Worm (Caenorhabditis elegans): ENCODE results near the gene K09E2.1.
A peak's percentile ranks its signal among the peaks of the same experiment; 100 is the strongest.

The K09E2.1 gene

ce11 chrX:8650535-8650934, 31.2 kb upstream of the K09E2.1 start (continued):
- TF ChIP-seq F26F4.8 (GFP tag; conservative IDR thresholded peaks at IDR 0.05) (peak; percentile 67; the same call in 1 of the 2 replicates), sdz-12 (GFP tag; optimal IDR thresholded peaks at IDR 0.05) (no peak), egl-43 (GFP tag; IDR thresholded peaks at IDR 0.05) (peak; percentile 89), dmd-8 (GFP tag; IDR thresholded peaks at IDR 0.05) (peak; percentile 51; the same call in 1 of the 2 replicates), zfp-3 (GFP tag; conservative IDR thresholded peaks at IDR 0.05) (0 out of 2 replicates have a peak, but pooled peaks have one; percentile 13), hlh-30 (tag; optimal IDR thresholded peaks at IDR 0.05; ENCODE audit: insufficient read depth) (peak; percentile 62), F49E8.2 (tag; optimal IDR thresholded peaks at IDR 0.05; ENCODE audit: borderline replicate concordance) (peak; percentile 37), nhr-77 (tag; optimal IDR thresholded peaks at IDR 0.05) (no peak), Y105C5A.15 (GFP tag; IDR thresholded peaks at IDR 0.05) (peak; percentile 54; the same call in 1 of the 2 replicates), nhr-48 (tag; optimal IDR thresholded peaks at IDR 0.05) (peak; percentile 14), attf-4 (tag; optimal IDR thresholded peaks at IDR 0.05) (no peak), lir-3 (tag; optimal IDR thresholded peaks at IDR 0.05) (peak; percentile 66), aha-1 (tag) (peak; percentile 58), pha-4 (GFP tag; IDR thresholded peaks at IDR 0.05) (peak; percentile 87), pha-4 (tag; optimal IDR thresholded peaks at IDR 0.05) (no peak), ctbp-1 (GFP tag; IDR thresholded peaks at IDR 0.05) (0 out of 2 replicates have a peak, but pooled peaks have one; percentile 51), T26A8.4 (GFP tag; IDR thresholded peaks at IDR 0.05) (peak; percentile 65), saeg-2 (GFP tag; IDR thresholded peaks at IDR 0.05) (0 out of 2 replicates have a peak, but pooled peaks have one; percentile 36), ceh-44 (GFP tag; IDR thresholded peaks at IDR 0.05) (peak; percentile 82), vab-7 (GFP tag; IDR thresholded peaks at IDR 0.05) (peak; percentile 76)

ce11 chrX:8656019-8656418, 25.7 kb upstream of the K09E2.1 start:
- TF ChIP-seq lin-39 (tag; optimal IDR thresholded peaks at IDR 0.05) (no peak), aha-1 (tag) (peak; percentile 71)

ce11 chrX:8659521-8659920, 22.2 kb upstream of the K09E2.1 start:
- TF ChIP-seq rbr-2 (tag; optimal IDR thresholded peaks at IDR 0.05) (no peak), hlh-11 (tag; optimal IDR thresholded peaks at IDR 0.05) (no peak), jun-1 (tag; optimal IDR thresholded peaks at IDR 0.05) (no peak), ces-1 (GFP tag; optimal IDR thresholded peaks at IDR 0.05) (peak; percentile 4), daf-19 (GFP tag; conservative IDR thresholded peaks at IDR 0.05) (no peak)

ce11 chrX:8660319-8660718, 21.4 kb upstream of the K09E2.1 start, which contains the start of gene rig-1:
Gene rig-1, plus strand, starts transcription at chrX:8660619.
- TF ChIP-seq lin-38 (GFP tag; IDR thresholded peaks at IDR 0.05) (no peak), lin-15B (tag; optimal IDR thresholded peaks at IDR 0.05) (no peak), fos-1 (tag; optimal IDR thresholded peaks at IDR 0.05) (no peak), fkh-10 (GFP tag; optimal IDR thresholded peaks at IDR 0.05) (no peak), nhr-10 (tag; optimal IDR thresholded peaks at IDR 0.05) (no peak), snpc-1.2 (GFP tag; IDR thresholded peaks at IDR 0.05) (no peak), D1046.2 (GFP tag; IDR thresholded peaks at IDR 0.05) (no peak), sdz-12 (GFP tag; optimal IDR thresholded peaks at IDR 0.05) (no peak), nhr-25 (tag; optimal IDR thresholded peaks at IDR 0.05; ENCODE audit: borderline replicate concordance, insufficient read depth) (no peak), pha-4 (GFP tag; IDR thresholded peaks at IDR 0.05) (no peak), pha-4 (tag; optimal IDR thresholded peaks at IDR 0.05) (no peak), hlh-30 (tag; optimal IDR thresholded peaks at IDR 0.05; ENCODE audit: insufficient read depth) (no peak), hif-1 (tag; optimal IDR thresholded peaks at IDR 0.05) (no peak), mxl-2 (GFP tag; conservative IDR thresholded peaks at IDR 0.05) (no peak), ceh-62 (tag; optimal IDR thresholded peaks at IDR 0.05) (no peak), ces-1 (GFP tag; optimal IDR thresholded peaks at IDR 0.05) (no peak), php-3 (GFP tag; IDR thresholded peaks at IDR 0.05) (no peak), lir-3 (tag; optimal IDR thresholded peaks at IDR 0.05) (no peak)
